Fruit fly (Drosophila melanogaster) whole organism, wandering third instar larva: ENCODE results near the gene Drak.

Experiments used
- Abd-B ChIP-seq: fragments of >200 bp; optimal IDR thresholded peaks from 2 replicates; lab custom pipeline; 2017; ENCODE audit warnings: missing biosample characterization, missing genetic modification characterization
- CG32264 ChIP-seq: fragments of 200-800 bp; sonication (Bioruptor generic); optimal IDR thresholded peaks from 2 replicates; lab custom pipeline; 2016; ENCODE audit warnings: missing biosample characterization, missing genetic modification characterization
- CG9705 ChIP-seq: fragments of 200-800 bp; sonication (Bioruptor generic); optimal IDR thresholded peaks from 2 replicates; lab custom pipeline; 2018; ENCODE audit warnings: missing biosample characterization, mild to moderate bottlenecking, missing genetic modification characterization
- Dfd ChIP-seq: fragments of >200 bp; optimal IDR thresholded peaks from 2 replicates; lab custom pipeline; 2017; ENCODE audit warnings: missing biosample characterization, missing genetic modification characterization
- Dif ChIP-seq: fragments of 200-275, 200-300 bp; sonication (Bioruptor generic); optimal IDR thresholded peaks from 2 replicates; lab custom pipeline; 2018; ENCODE audit warnings: missing biosample characterization, missing genetic modification characterization; ENCODE audit not compliant: partially characterized antibody
- GATAd ChIP-seq: sonication (Bioruptor generic); optimal IDR thresholded peaks from 2 replicates; lab custom pipeline; 2016; ENCODE audit warnings: missing biosample characterization, missing genetic modification characterization
- HLH106 ChIP-seq: fragments of 200-800 bp; optimal IDR thresholded peaks from 3 replicates; lab custom pipeline; 2019; ENCODE audit warnings: missing biosample characterization, mild to moderate bottlenecking, missing genetic modification characterization, moderate library complexity
- Hr83 ChIP-seq: fragments of 200-300 bp; sonication (Bioruptor generic); optimal IDR thresholded peaks from 2 replicates; lab custom pipeline; 2016; ENCODE audit warnings: missing biosample characterization, mild to moderate bottlenecking, missing genetic modification characterization, moderate library complexity; ENCODE audit not compliant: poor library complexity, severe bottlenecking
- Jra ChIP-seq: sonication (Bioruptor generic); optimal IDR thresholded peaks from 2 replicates; lab custom pipeline; 2016; ENCODE audit warnings: missing biosample characterization, missing genetic modification characterization
- Mio ChIP-seq: sonication (Bioruptor generic); optimal IDR thresholded peaks from 2 replicates; lab custom pipeline; 2016; ENCODE audit warnings: missing biosample characterization, missing genetic modification characterization
- N ChIP-seq: fragments of >200 bp; optimal IDR thresholded peaks from 2 replicates; lab custom pipeline; 2018; ENCODE audit warnings: missing biosample characterization, missing external identifiers, missing genetic modification characterization
- OdsH ChIP-seq: fragments of 200-800 bp; sonication (Bioruptor generic); optimal IDR thresholded peaks from 2 replicates; lab custom pipeline; 2016; ENCODE audit warnings: missing biosample characterization, mild to moderate bottlenecking, missing genetic modification characterization
- Rel ChIP-seq, 2 experiments: fragments of 200-800 bp; sonication (Bioruptor generic) in 1 of 2; optimal IDR thresholded peaks; 2 replicates in 1 of 2; 3 replicates in 1 of 2; lab custom pipeline; 2016 to 2019; ENCODE audit warnings: mild to moderate bottlenecking in 2 of 2, missing biosample characterization in 2 of 2, missing genetic modification characterization in 2 of 2, moderate library complexity in 1 of 2
- Vsx2 ChIP-seq: fragments of 200-300, 225-300 bp; sonication (Bioruptor generic); optimal IDR thresholded peaks from 2 replicates; lab custom pipeline; 2018; ENCODE audit warnings: missing biosample characterization, missing genetic modification characterization; ENCODE audit not compliant: partially characterized antibody
- br ChIP-seq: fragments of 200-800 bp; sonication (Bioruptor generic); optimal IDR thresholded peaks from 2 replicates; lab custom pipeline; 2016; ENCODE audit warnings: missing biosample characterization, missing genetic modification characterization
- brk ChIP-seq: fragments of 200-800 bp; sonication (Bioruptor generic); optimal IDR thresholded peaks from 2 replicates; lab custom pipeline; 2016; ENCODE audit warnings: missing biosample characterization, mild to moderate bottlenecking, missing genetic modification characterization
- dl ChIP-seq, 2 experiments: fragments of 175-275, 200-275 bp in 1 of 2; fragments of 200-275 bp in 1 of 2; sonication (Bioruptor generic); optimal IDR thresholded peaks; lab custom pipeline; 2018; ENCODE audit warnings: mild to moderate bottlenecking in 2 of 2, missing biosample characterization in 2 of 2, missing genetic modification characterization in 2 of 2, moderate library complexity in 2 of 2; ENCODE audit not compliant: partially characterized antibody in 2 of 2, insufficient read depth in 1 of 2
- dmrt93B ChIP-seq: fragments of 200-800 bp; sonication (Bioruptor generic); optimal IDR thresholded peaks from 2 replicates; lab custom pipeline; 2018; ENCODE audit warnings: missing biosample characterization, mild to moderate bottlenecking, missing genetic modification characterization
- foxo ChIP-seq, 2 experiments: fragments of 200-800 bp; sonication (Bioruptor generic); optimal IDR thresholded peaks; 2 replicates in 1 of 2; 3 replicates in 1 of 2; lab custom pipeline; 2016 to 2017; ENCODE audit warnings: missing biosample characterization in 2 of 2, missing genetic modification characterization in 2 of 2
- fru ChIP-seq: fragments of 200-800 bp; sonication (Bioruptor generic); optimal IDR thresholded peaks from 3 replicates; lab custom pipeline; 2016; ENCODE audit warnings: missing biosample characterization, mild to moderate bottlenecking, missing genetic modification characterization
- h ChIP-seq: fragments of 200-800 bp; sonication (Bioruptor generic); optimal IDR thresholded peaks from 3 replicates; lab custom pipeline; 2016; ENCODE audit warnings: missing biosample characterization, mild to moderate bottlenecking, missing genetic modification characterization
- jim ChIP-seq: fragments of 175-275, 200-325 bp; sonication (Bioruptor generic); optimal IDR thresholded peaks from 2 replicates; lab custom pipeline; 2016; ENCODE audit warnings: missing biosample characterization, mild to moderate bottlenecking, missing genetic modification characterization
- lola ChIP-seq: fragments of >200 bp; optimal IDR thresholded peaks from 2 replicates; lab custom pipeline; 2017; ENCODE audit warnings: missing biosample characterization, missing genetic modification characterization
- pan ChIP-seq: fragments of >200 bp; optimal IDR thresholded peaks from 2 replicates; lab custom pipeline; 2017
- psq ChIP-seq: fragments of 200-800 bp; sonication (Bioruptor generic); optimal IDR thresholded peaks from 3 replicates; lab custom pipeline; 2017; ENCODE audit warnings: missing biosample characterization, mild to moderate bottlenecking, missing genetic modification characterization, moderate library complexity
- rgr ChIP-seq: fragments of 200-800 bp; sonication (Bioruptor generic); optimal IDR thresholded peaks from 3 replicates; lab custom pipeline; 2016; ENCODE audit warnings: missing biosample characterization, mild to moderate bottlenecking, missing genetic modification characterization
- sage ChIP-seq: fragments of 200-800 bp; sonication (Bioruptor generic); optimal IDR thresholded peaks from 2 replicates; lab custom pipeline; 2016; ENCODE audit warnings: missing biosample characterization, mild to moderate bottlenecking, missing genetic modification characterization
- usp ChIP-seq: fragments of >200 bp; optimal IDR thresholded peaks from 2 replicates; lab custom pipeline; 2017; ENCODE audit warnings: missing biosample characterization, missing genetic modification characterization
- woc ChIP-seq: sonication (Bioruptor generic); optimal IDR thresholded peaks from 2 replicates; lab custom pipeline; 2016; ENCODE audit warnings: missing biosample characterization, mild to moderate bottlenecking, missing genetic modification characterization

The Drak gene

DNA sequence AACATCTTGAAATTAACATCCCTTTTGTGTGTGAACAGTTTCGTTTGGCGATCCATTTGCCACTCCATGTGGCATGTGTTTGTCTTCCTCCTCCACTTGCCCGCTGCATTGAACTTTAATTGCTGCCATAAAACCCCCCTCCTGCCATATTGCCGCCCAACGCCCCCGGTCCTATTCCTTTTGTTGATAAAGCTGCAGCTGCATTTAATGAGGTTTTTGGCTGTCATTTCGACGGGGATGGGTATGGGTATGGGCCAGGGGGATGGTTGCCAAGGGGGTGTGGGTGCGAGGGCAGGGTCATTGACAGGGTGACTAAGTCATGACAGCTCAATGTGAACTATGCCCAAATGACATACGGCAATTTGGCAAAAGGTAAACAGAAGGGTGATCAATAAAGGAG, 7.3 kb downstream of the Drak start:
- TF ChIP-seq Hr83 (no peak), Rel (GFP tag; optimal IDR thresholded peaks at IDR 0.05; lab: Kevin White, UChicago) (no peak), Rel (tag; optimal IDR thresholded peaks at IDR 0.05; lab: Kevin White, UChicago) (peak; percentile 13), Jra (GFP tag; lab: Kevin White, UChicago) (no peak)
- TF ChIP-seq, all 38 proteins: peak for 1

DNA sequence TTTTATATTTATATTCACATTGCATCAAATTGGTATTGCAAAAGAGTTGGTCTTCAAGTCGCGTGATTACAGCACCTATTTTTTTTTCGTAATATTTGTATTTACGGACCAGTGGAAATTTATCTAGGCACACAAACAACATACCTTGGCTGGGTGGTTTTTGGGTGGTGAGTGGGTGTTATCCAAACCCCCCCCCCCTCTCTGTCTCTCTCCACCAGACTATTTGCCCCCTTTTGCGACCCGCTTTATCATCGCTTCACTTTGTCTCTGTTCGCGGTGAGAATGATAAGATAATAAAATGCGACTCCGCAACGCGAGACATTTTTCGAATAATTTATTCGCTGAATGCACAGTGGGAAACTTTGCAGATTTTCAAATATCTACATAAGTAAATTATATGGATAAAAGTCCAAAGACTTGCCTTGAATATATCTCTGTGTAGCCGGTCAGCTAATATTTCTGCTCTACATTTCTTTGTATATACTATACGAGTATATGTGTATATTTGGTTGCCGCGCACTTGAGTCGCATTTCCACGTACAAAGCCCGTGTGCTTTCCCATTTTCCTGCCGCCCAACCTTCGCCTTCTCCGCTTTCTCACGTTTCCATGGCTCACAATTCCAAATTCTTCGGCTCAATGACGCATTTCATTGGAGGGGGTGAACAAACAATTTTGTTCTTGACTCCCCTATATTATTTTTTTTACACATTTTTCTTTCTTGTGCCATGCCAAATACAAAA, 8.5 kb downstream of the Drak start:
- TF ChIP-seq CG32264 (GFP tag; lab: Kevin White, UChicago) (no peak), Vsx2 (GFP tag; lab: Kevin White, UChicago) (no peak), OdsH (GFP tag; lab: Kevin White, UChicago) (no peak), N (GFP tag; lab: Kevin White, UChicago) (no peak), sage (GFP tag; lab: Kevin White, UChicago) (no peak), Dfd (GFP tag; lab: Kevin White, UChicago) (no peak), CG9705 (no peak), HLH106 (peak; percentile 16), brk (GFP tag; lab: Kevin White, UChicago) (no peak), psq (peak; percentile 13), foxo (GFP tag; optimal IDR thresholded peaks at IDR 0.05; lab: Kevin White, UChicago) (peak in 1 of 2 experiments; percentile 30), Mio (no peak), jim (GFP tag; lab: Kevin White, UChicago) (no peak), Jra (GFP tag; lab: Kevin White, UChicago) (no peak), h (GFP tag; lab: Kevin White, UChicago) (peak; percentile 37), lola (GFP tag; lab: Kevin White, UChicago) (no peak), Hr83 (no peak), fru (GFP tag; lab: Kevin White, UChicago) (peak; percentile 18), br (GFP tag; lab: Kevin White, UChicago) (no peak), GATAd (GFP tag; lab: Kevin White, UChicago) (no peak), rgr (GFP tag; lab: Kevin White, UChicago) (peak; percentile 7), Rel (GFP tag; optimal IDR thresholded peaks at IDR 0.05; lab: Kevin White, UChicago) (no peak), Rel (tag; optimal IDR thresholded peaks at IDR 0.05; lab: Kevin White, UChicago) (peak; percentile 88)

DNA sequence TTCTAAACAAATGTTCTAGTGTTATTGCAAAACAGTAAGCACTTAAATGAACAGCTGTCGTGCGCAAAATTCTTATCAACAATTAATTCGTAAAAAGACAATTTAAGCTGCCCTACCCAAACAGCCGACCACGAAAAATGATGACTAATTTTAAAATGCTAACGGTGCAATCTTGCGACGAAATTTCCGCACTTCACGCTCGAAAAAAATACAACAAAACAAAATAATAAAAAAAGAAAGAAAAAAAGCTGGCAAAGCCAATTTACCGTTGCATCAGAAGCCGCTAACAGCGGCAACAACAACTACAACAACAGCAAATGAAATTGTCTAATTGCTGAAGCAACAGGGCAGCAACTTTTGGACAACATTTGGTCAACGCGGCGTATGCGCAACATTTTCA, 10.7 kb downstream of the Drak start:
- TF ChIP-seq Rel (GFP tag; optimal IDR thresholded peaks at IDR 0.05; lab: Kevin White, UChicago) = no peak
- TF ChIP-seq Rel (tag; optimal IDR thresholded peaks at IDR 0.05; lab: Kevin White, UChicago) = peak; percentile 23
- no peak for TF ChIP-seq pan (lab: Kevin White, UChicago)

DNA sequence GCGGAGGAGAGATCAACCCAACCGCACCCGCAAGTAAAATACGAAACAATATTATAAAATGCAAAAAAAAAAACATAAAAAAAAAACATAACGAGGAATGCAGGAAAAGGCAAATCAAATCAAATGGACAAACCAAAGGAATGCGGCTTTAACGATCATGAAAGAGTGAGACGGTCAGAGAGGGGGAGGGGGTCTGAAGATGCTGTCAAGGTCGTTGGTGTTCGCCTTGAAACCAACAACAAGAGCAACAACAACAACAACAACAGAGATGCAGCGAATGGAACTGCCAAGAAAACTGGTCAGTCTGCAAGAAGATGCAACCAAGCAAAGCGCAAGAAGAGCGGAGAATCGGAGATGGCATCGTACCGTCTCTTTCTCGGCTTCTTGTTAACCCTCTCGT, 13.3 kb downstream of the Drak start:
- TF ChIP-seq Abd-B (GFP tag; lab: Kevin White, UChicago) = no peak
- peak; percentile 35 for TF ChIP-seq psq

DNA sequence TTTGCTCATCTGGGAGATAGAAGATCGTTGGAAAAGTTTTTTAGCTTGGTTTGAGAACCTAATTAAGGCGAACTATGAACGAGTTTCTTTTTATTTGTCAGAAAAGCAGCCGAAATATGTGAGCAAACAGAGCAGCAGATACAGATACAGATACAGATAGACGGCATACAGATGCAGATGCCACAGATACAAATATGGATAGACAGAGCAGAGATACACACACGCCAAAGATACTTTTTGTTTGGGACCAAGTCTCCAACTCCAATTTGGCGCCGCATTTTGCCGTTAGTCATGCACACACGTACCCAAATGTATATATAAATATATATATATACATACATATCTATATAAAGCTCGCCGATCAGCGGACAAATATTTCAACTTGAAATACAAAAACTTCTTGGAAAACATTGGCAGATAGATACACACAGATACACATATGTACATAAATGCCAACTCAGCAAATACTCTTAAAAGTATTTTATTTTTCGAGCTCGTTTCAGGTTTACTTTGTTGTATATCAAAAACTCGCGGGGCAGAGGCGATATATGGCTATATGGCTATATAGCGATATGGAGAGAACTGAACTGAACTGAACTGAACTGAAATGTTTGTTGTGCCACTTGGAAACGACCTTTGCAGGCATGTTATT, 17.3 kb downstream of the Drak start:
- TF ChIP-seq Vsx2 (GFP tag; lab: Kevin White, UChicago) (no peak), Dif (no peak), CG32264 (GFP tag; lab: Kevin White, UChicago) (no peak), Hr83 (no peak), br (GFP tag; lab: Kevin White, UChicago) (no peak), usp (no peak), Dfd (GFP tag; lab: Kevin White, UChicago) (no peak), N (GFP tag; lab: Kevin White, UChicago) (no peak), Mio (no peak), woc (GFP tag; lab: Kevin White, UChicago) (no peak), fru (GFP tag; lab: Kevin White, UChicago) (no peak), sage (GFP tag; lab: Kevin White, UChicago) (no peak), dmrt93B (no peak), dl (GFP tag; optimal IDR thresholded peaks at IDR 0.05; lab: Kevin White, UChicago; ENCODE audit: insufficient read depth in 1 of 2, partially characterized antibody in 2 of 2) (no peak), foxo (GFP tag; optimal IDR thresholded peaks at IDR 0.05; lab: Kevin White, UChicago) (no peak)
- TF ChIP-seq, all 38 proteins: peak for 0
